Worm (Caenorhabditis elegans) whole organism, L4 larva: ENCODE data around the gene T16G12.1.

Source experiments
- ama-1 ChIP-seq: fragments of 150-350 bp; optimal IDR thresholded peaks from 2 replicates; lab custom pipeline; 2014; ENCODE audit warnings: inconsistent platforms, mixed read lengths
- daf-8 ChIP-seq: fragments of 200-800 bp; sonication (Bioruptor generic); IDR thresholded peaks from 2 replicates; pipeline ENCODE4 v1.3.6; 2022; ENCODE audit warnings: missing genetic modification characterization, missing compliant biosample characterization
- gei-8 ChIP-seq: fragments of 200-800 bp; sonication (Bioruptor generic); optimal IDR thresholded peaks from 2 replicates; lab custom pipeline; 2018; ENCODE audit warnings: mild to moderate bottlenecking, missing genetic modification characterization, missing compliant biosample characterization
- lin-29 ChIP-seq: fragments of 200-800 bp; sonication (Bioruptor generic); IDR thresholded peaks from 2 replicates; pipeline ENCODE4 v1.3.6; 2022; ENCODE audit warnings: missing genetic modification reagents, missing genetic modification characterization, missing compliant biosample characterization
- lin-39 ChIP-seq: fragments of 150-350 bp; optimal IDR thresholded peaks from 2 replicates; lab custom pipeline; 2014; ENCODE audit warnings: missing biosample characterization, missing genetic modification reagents, missing genetic modification characterization
- nhr-28 ChIP-seq: fragments of 150-350 bp; optimal IDR thresholded peaks from 2 replicates; lab custom pipeline; 2014; ENCODE audit warnings: missing biosample characterization, missing genetic modification characterization
- skn-1 ChIP-seq: fragments of 150-350 bp; optimal IDR thresholded peaks from 2 replicates; lab custom pipeline; 2014; ENCODE audit warnings: missing biosample characterization, missing genetic modification characterization
- tra-1 ChIP-seq: fragments of 200-800 bp; sonication (Bioruptor generic); IDR thresholded peaks from 2 replicates; pipeline ENCODE4 v1.3.6; 2022; ENCODE audit warnings: missing genetic modification reagents, missing genetic modification characterization, missing compliant biosample characterization
- unc-62 ChIP-seq, 3 experiments: fragments of 150-350 bp in 1 of 3; sonication (generic microtip); optimal IDR thresholded peaks in 2 of 3; peaks in 1 of 3; 1 replicate in 1 of 3; 2 replicates in 2 of 3; lab custom pipeline; 2014 to 2017; ENCODE audit warnings: missing biosample characterization in 3 of 3, missing genetic modification characterization in 3 of 3, missing genetic modification reagents in 3 of 3, missing genotype in 1 of 3
- zfp-3 ChIP-seq: fragments of 200-800 bp; sonication (Bioruptor generic); conservative IDR thresholded peaks from 2 replicates; pipeline ENCODE4 v1.3.6; 2022; ENCODE audit warnings: missing genetic modification reagents, missing genetic modification characterization, missing compliant biosample characterization

The T16G12.1 gene

DNA sequence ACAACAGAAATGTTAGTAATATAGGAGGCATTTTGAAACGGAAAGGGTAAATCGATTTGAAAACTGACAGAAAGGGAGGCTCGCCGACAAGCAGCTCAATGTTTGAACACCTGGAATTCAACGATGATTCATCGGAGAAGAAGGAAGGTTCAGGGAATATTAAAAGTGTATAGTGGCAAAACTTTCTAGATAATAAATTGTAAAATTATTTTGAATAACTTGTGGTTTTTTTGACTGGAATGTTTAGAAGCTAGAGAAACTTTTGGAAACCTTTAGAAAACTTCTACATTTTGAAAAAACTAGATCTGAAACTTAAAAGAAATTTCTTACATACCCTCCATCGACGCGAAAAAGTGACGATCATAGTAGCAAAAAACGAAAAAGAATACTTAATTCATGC is 51.8 kb downstream of the T16G12.1 start, which contains the start of gene pqn-8 (continued):
- no peak for TF ChIP-seq tra-1 (GFP tag; lab: Robert Waterston, UW)
- TF ChIP-seq nhr-28 (tag; lab: Kevin White, UChicago), result no peak
- TF ChIP-seq daf-8 (GFP tag; lab: Robert Waterston, UW), result no peak

ce11 chrIII:9993535-9993934 is 56.1 kb downstream of the T16G12.1 start, which contains the start of gene C05B5.4:
C05B5.4 (plus strand) TSS chrIII:9993885.
- no peak for TF ChIP-seq gei-8 (GFP tag; lab: Kevin White, UChicago)
- peak in 1 of 2 experiments; percentile 53 for TF ChIP-seq unc-62 (GFP tag; optimal IDR thresholded peaks at IDR 0.05 in 1 of 2; lab: Kevin White, UChicago)
- no peak for TF ChIP-seq unc-62 (tag; optimal IDR thresholded peaks at IDR 0.05; lab: Kevin White, UChicago)
- TF ChIP-seq ama-1 (lab: Kevin White, UChicago), result no peak
- no peak for TF ChIP-seq zfp-3 (GFP tag; lab: Robert Waterston, UW)
- TF ChIP-seq skn-1, result no peak
- TF ChIP-seq lin-39 (tag; lab: Kevin White, UChicago), result no peak

- no peak for TF ChIP-seq lin-29
Measured at ce11 chrIII:9991324-9991723, 58.3 kb downstream of the T16G12.1 start.
